Worm (Caenorhabditis elegans): Measurements from ENCODE around the gene twk-20.

Gene twk-20

ce11 chrX:13690333-13690732 is 50.7 kb downstream of the twk-20 start:
- TF ChIP-seq unc-39 (tag; optimal IDR thresholded peaks at IDR 0.05) (no peak), tbx-8 (GFP tag; optimal IDR thresholded peaks at IDR 0.05) (no peak), mep-1 (tag; optimal IDR thresholded peaks at IDR 0.05) (no peak), mab-5 (tag; optimal IDR thresholded peaks at IDR 0.05) (no peak), ztf-11 (tag; optimal IDR thresholded peaks at IDR 0.05) (no peak), pha-4 (tag; optimal IDR thresholded peaks at IDR 0.05) (no peak), ceh-39 (tag; optimal IDR thresholded peaks at IDR 0.05) (no peak), ceh-83 (GFP tag; optimal IDR thresholded peaks at IDR 0.05) (no peak)
